Fruit fly (Drosophila melanogaster) whole organism, adult: ENCODE measurements around the gene Prp3.

Experiments used
- CG11617 ChIP-seq: fragments of 200-800 bp; sonication (Bioruptor generic); optimal IDR thresholded peaks from 2 replicates; lab custom pipeline; 2017; ENCODE audit warnings: mild to moderate bottlenecking, missing biosample characterization, missing genetic modification reagents, missing genetic modification characterization
- CG12768 ChIP-seq: fragments of 200-800 bp; sonication (Bioruptor generic); optimal IDR thresholded peaks from 2 replicates; lab custom pipeline; 2017; ENCODE audit warnings: missing biosample characterization, missing genetic modification characterization, mild to moderate bottlenecking, moderate library complexity, missing genetic modification reagents
- CG14711 ChIP-seq: fragments of 200-800 bp; sonication (Bioruptor generic); optimal IDR thresholded peaks from 2 replicates; lab custom pipeline; 2018; ENCODE audit warnings: missing biosample characterization, mild to moderate bottlenecking, missing genetic modification characterization, moderate library complexity
- CG1620 ChIP-seq: fragments of 200-800 bp; sonication (Bioruptor generic); optimal IDR thresholded peaks from 2 replicates; lab custom pipeline; 2016; ENCODE audit warnings: missing biosample characterization, missing genetic modification characterization
- CG33017 ChIP-seq: fragments of 200-800 bp; sonication (Bioruptor generic); optimal IDR thresholded peaks from 2 replicates; lab custom pipeline; 2018; ENCODE audit warnings: missing biosample characterization, mild to moderate bottlenecking, missing genetic modification characterization, moderate library complexity
- CG5204 ChIP-seq: fragments of 200-800 bp; sonication (Bioruptor generic); optimal IDR thresholded peaks from 2 replicates; lab custom pipeline; 2016; ENCODE audit warnings: missing biosample characterization, missing genetic modification characterization
- CG7045 ChIP-seq: fragments of 200-800 bp; sonication (Bioruptor generic); optimal IDR thresholded peaks from 2 replicates; lab custom pipeline; 2017; ENCODE audit warnings: missing biosample characterization, mild to moderate bottlenecking, missing genetic modification characterization
- CG7101 ChIP-seq: fragments of 200-800 bp; sonication (Bioruptor generic); optimal IDR thresholded peaks from 2 replicates; lab custom pipeline; 2018; ENCODE audit warnings: missing biosample characterization, mild to moderate bottlenecking, missing genetic modification characterization, moderate library complexity
- Clk ChIP-seq: fragments of 200-800 bp; sonication (Bioruptor generic); optimal IDR thresholded peaks from 2 replicates; lab custom pipeline; 2017; ENCODE audit warnings: missing biosample characterization, missing genetic modification characterization
- Crg-1 ChIP-seq: fragments of 200-800 bp; sonication (Bioruptor generic); optimal IDR thresholded peaks from 2 replicates; lab custom pipeline; 2016; ENCODE audit warnings: missing biosample characterization, missing genetic modification characterization
- Hr96 ChIP-seq: fragments of 200-800 bp; sonication (Bioruptor generic); optimal IDR thresholded peaks from 2 replicates; lab custom pipeline; 2016; ENCODE audit warnings: missing biosample characterization, missing genetic modification characterization
- Mnt ChIP-seq: fragments of 200-800 bp; sonication (Bioruptor generic); optimal IDR thresholded peaks from 2 replicates; lab custom pipeline; 2016; ENCODE audit warnings: missing biosample characterization, mild to moderate bottlenecking, missing genetic modification characterization
- bab1 ChIP-seq: fragments of 200-800 bp; sonication (Bioruptor generic); optimal IDR thresholded peaks from 3 replicates; lab custom pipeline; 2019; ENCODE audit warnings: missing biosample characterization, mild to moderate bottlenecking, missing genetic modification characterization, moderate library complexity
- cic ChIP-seq: fragments of 200-800 bp; sonication (Bioruptor generic); optimal IDR thresholded peaks from 2 replicates; lab custom pipeline; 2017; ENCODE audit warnings: missing biosample characterization, mild to moderate bottlenecking, missing genetic modification characterization, moderate library complexity
- cnc ChIP-seq, 2 experiments: fragments of >200 bp; optimal IDR thresholded peaks; 2 replicates each; lab custom pipeline; 2017
- kay ChIP-seq: fragments of 200-800 bp; sonication (Bioruptor generic); peaks from one replicate; lab custom pipeline; 2016; ENCODE audit warnings: missing biosample characterization, missing genetic modification characterization, borderline replicate concordance
- ovo ChIP-seq: fragments of 200-800 bp; sonication (Bioruptor generic); optimal IDR thresholded peaks from 2 replicates; lab custom pipeline; 2016; ENCODE audit warnings: missing biosample characterization, missing genetic modification characterization
- pad ChIP-seq: fragments of 200-800 bp; sonication (Bioruptor generic); optimal IDR thresholded peaks from 3 replicates; lab custom pipeline; 2017; ENCODE audit warnings: missing biosample characterization, missing genetic modification characterization, mild to moderate bottlenecking, moderate library complexity, missing genetic modification reagents
- tj ChIP-seq: fragments of 200-800 bp; sonication (Bioruptor generic); optimal IDR thresholded peaks from 3 replicates; lab custom pipeline; 2017; ENCODE audit warnings: missing biosample characterization, mild to moderate bottlenecking, missing genetic modification characterization, moderate library complexity
- toe ChIP-seq: fragments of 200-800 bp; sonication (Bioruptor generic); optimal IDR thresholded peaks from 2 replicates; lab custom pipeline; 2016; ENCODE audit warnings: missing biosample characterization, missing genetic modification characterization

Gene Prp3

DNA sequence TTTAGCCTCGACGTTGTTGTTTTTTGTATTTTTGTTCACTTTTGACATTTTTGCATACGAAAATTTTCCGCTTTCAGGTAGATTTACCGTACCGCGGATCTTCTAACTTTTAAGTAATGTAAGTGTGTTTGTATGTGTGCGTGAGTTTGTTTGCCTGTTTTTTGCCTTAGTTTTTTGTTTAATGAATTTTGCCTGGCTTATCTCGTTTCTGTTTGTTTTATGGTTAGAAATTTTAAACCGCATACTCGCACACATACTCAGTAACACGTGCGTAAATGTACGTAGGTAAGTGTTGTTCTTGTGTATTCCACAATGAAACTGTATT, 12.5 kb upstream of the Prp3 start:
- TF ChIP-seq Mnt (GFP tag; lab: Kevin White, UChicago), result peak; percentile 47
- TF ChIP-seq cic (GFP tag; lab: Kevin White, UChicago), result peak; percentile 1
- no peak for TF ChIP-seq CG1620 (GFP tag; lab: Kevin White, UChicago)

DNA sequence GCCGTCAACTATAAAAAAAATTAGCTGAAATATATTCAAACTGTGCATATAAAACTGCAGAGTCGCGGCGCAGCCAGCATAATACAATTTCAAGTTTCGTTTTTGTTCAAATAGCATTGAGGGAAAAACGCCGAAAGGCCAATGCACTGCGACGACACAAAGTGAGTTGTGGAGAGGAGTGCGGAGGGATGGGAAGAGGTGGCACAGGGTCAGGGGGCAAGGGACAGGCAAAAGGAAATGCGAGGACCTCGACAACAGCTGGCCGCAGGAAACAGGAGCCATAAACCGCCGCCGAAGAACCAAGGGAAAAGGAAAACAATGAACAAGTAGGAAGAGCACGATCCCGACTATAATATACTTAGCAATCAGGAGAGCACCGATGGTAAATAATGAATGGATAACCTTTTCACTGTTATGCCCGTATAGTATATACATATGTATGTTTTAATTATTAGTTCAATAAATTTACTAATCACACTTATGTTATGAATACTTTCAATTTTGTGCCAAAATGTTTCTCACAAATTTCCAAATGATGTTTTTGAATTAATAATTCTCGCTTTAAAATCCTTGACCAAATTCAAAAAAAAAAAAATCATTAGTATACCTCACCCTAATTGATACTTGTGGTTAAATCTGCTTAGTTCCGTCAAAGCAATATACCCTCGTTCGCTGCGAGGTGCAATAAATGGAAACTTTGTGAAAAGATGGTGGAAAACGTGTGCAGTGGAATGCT, 11.4 kb upstream of the Prp3 start:
- TF ChIP-seq pad (GFP tag; lab: Kevin White, UChicago), result no peak
- TF ChIP-seq Hr96 (GFP tag; lab: Kevin White, UChicago), result no peak
- TF ChIP-seq cnc (optimal IDR thresholded peaks at IDR 0.05; lab: Kevin White, UChicago), result no peak
- no peak for TF ChIP-seq toe (GFP tag; lab: Kevin White, UChicago)
- TF ChIP-seq CG33017 (tag; lab: Kevin White, UChicago), result no peak
- TF ChIP-seq CG7101 (tag; lab: Kevin White, UChicago), result no peak
- no peak for TF ChIP-seq bab1 (GFP tag; lab: Kevin White, UChicago)
- no peak for TF ChIP-seq kay (GFP tag; lab: Kevin White, UChicago)
- no peak for TF ChIP-seq Crg-1 (GFP tag; lab: Kevin White, UChicago)

- TF ChIP-seq CG12768 (GFP tag; lab: Kevin White, UChicago) (peak; percentile 47), kay (GFP tag; lab: Kevin White, UChicago) (peak; percentile 95), ovo (GFP tag; lab: Kevin White, UChicago) (no peak), Hr96 (GFP tag; lab: Kevin White, UChicago) (no peak), cic (GFP tag; lab: Kevin White, UChicago) (peak; percentile 73), tj (GFP tag; lab: Kevin White, UChicago) (peak; percentile 1), Crg-1 (GFP tag; lab: Kevin White, UChicago) (no peak), pad (GFP tag; lab: Kevin White, UChicago) (peak; percentile 5), CG7045 (no peak), CG11617 (peak; percentile 14), toe (GFP tag; lab: Kevin White, UChicago) (no peak), Mnt (GFP tag; lab: Kevin White, UChicago) (peak; percentile 55), CG14711 (tag; lab: Kevin White, UChicago) (peak; percentile 87), cnc (optimal IDR thresholded peaks at IDR 0.05; lab: Kevin White, UChicago) (no peak), CG5204 (GFP tag; lab: Kevin White, UChicago) (no peak), Clk (GFP tag; lab: Kevin White, UChicago) (no peak)
Measured at dm6 chr3L:19899308-19899927, 10.7 kb upstream of the Prp3 start.

DNA sequence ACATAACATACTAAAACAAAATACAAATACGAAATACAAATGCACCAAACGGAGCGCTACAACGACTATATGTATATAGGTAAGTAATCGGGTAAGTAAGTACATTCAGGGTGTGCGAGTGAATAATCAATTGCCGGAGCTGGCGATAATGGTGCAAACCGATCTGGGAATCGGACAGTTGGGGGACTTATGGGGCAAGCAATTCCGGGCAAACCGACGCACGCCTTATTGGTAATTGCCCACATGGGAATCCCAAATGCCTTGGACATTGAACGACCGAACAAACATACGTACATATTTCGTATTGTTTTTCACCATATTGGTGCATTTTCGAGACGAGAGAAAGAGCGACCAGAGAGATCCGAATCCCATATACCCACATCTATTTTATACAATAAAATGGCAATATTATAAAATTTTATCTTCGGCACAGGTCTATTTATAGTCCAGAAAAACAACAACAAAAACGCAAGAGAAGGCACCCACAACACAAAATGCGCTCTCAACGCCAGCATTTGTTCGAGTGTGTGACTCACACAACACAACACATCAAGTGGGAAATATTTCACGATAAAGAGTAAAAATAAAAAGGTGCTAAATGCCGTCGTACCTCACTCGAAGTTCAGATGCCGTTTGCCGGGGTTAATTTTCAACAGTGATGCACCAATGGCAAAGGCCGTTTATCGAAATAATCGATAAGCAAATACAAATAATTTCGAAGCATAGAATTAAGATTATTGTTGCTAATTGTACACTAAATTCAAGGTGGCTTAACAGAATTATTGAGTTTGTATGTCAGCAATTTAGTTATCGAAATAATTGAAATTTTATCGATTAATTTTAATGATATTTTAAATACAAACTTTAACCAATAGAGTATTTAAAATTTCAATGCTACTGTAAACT, 9.7 kb upstream of the Prp3 start:
- TF ChIP-seq toe (GFP tag; lab: Kevin White, UChicago) (no peak), ovo (GFP tag; lab: Kevin White, UChicago) (no peak), CG12768 (GFP tag; lab: Kevin White, UChicago) (peak; percentile 35), cic (GFP tag; lab: Kevin White, UChicago) (peak; percentile 56), CG11617 (peak; percentile 21), kay (GFP tag; lab: Kevin White, UChicago) (peak; percentile 99)

dm6 chr3L:19901486-19902255, 8.4 kb upstream of the Prp3 start:
- TF ChIP-seq bab1 (GFP tag; lab: Kevin White, UChicago), result no peak
- TF ChIP-seq CG7101 (tag; lab: Kevin White, UChicago), result no peak
- no peak for TF ChIP-seq ovo (GFP tag; lab: Kevin White, UChicago)
- TF ChIP-seq cnc (optimal IDR thresholded peaks at IDR 0.05; lab: Kevin White, UChicago), result peak in 1 of 2 experiments; percentile 59
- TF ChIP-seq CG33017 (tag; lab: Kevin White, UChicago), result no peak
- no peak for TF ChIP-seq CG11617
- TF ChIP-seq CG12768 (GFP tag; lab: Kevin White, UChicago), result peak; percentile 38
- TF ChIP-seq kay (GFP tag; lab: Kevin White, UChicago), result peak; percentile 26
- peak; percentile 58 for TF ChIP-seq cic (GFP tag; lab: Kevin White, UChicago)
- peak; percentile 15 for TF ChIP-seq tj (GFP tag; lab: Kevin White, UChicago)
- TF ChIP-seq Crg-1 (GFP tag; lab: Kevin White, UChicago), result no peak
- TF ChIP-seq CG5204 (GFP tag; lab: Kevin White, UChicago), result no peak
- no peak for TF ChIP-seq Hr96 (GFP tag; lab: Kevin White, UChicago)
- no peak for TF ChIP-seq toe (GFP tag; lab: Kevin White, UChicago)
- TF ChIP-seq Mnt (GFP tag; lab: Kevin White, UChicago), result no peak
